Worm (Caenorhabditis elegans) whole organism, L1 larva: ENCODE measurements around the gene Y69H2.7.

Experiments
- F16B12.6 ChIP-seq: fragments of 150-350 bp; optimal IDR thresholded peaks from 2 replicates; lab custom pipeline; 2014; ENCODE audit warnings: missing biosample characterization, missing genetic modification characterization
- Y116A8C.19 ChIP-seq: sonication (generic microtip); optimal IDR thresholded peaks from 2 replicates; lab custom pipeline; 2016; ENCODE audit warnings: missing compliant biosample characterization, missing genetic modification characterization, borderline replicate concordance
- alr-1 ChIP-seq: fragments of 200-800 bp; sonication (Bioruptor generic); optimal IDR thresholded peaks from 2 replicates; lab custom pipeline; 2018; ENCODE audit warnings: borderline replicate concordance, mild to moderate bottlenecking, missing genetic modification characterization, missing compliant biosample characterization
- aly-2 ChIP-seq: fragments of 150-350 bp; optimal IDR thresholded peaks from 2 replicates; lab custom pipeline; 2014; ENCODE audit warnings: missing biosample characterization, missing genetic modification characterization
- ama-1 ChIP-seq: fragments of 150-350 bp; optimal IDR thresholded peaks from 2 replicates; lab custom pipeline; 2014
- ceh-8 ChIP-seq: fragments of 200-800 bp; sonication (Bioruptor generic); optimal IDR thresholded peaks from 2 replicates; lab custom pipeline; 2018; ENCODE audit warnings: mild to moderate bottlenecking, missing genetic modification characterization, moderate library complexity, missing compliant biosample characterization
- ceh-82 ChIP-seq, 3 experiments: fragments of 150-350 bp in 1 of 3; sonication (generic microtip) in 2 of 3; optimal IDR thresholded peaks; 2 replicates each; lab custom pipeline; 2014 to 2017; ENCODE audit warnings: missing biosample characterization in 3 of 3, missing genetic modification characterization in 3 of 3
- ceh-90 ChIP-seq: sonication (generic microtip); optimal IDR thresholded peaks from 2 replicates; lab custom pipeline; 2016; ENCODE audit warnings: missing genetic modification characterization, missing compliant biosample characterization
- dpl-1 ChIP-seq, 3 experiments: fragments of 150-350 bp in 2 of 3; sonication (generic microtip) in 1 of 3; optimal IDR thresholded peaks; 2 replicates each; lab custom pipeline; 2014 to 2017; ENCODE audit warnings: missing biosample characterization in 3 of 3, missing genetic modification characterization in 3 of 3, missing genetic modification reagents in 3 of 3
- dsc-1 ChIP-seq: sonication (generic microtip); optimal IDR thresholded peaks from 2 replicates; lab custom pipeline; 2016; ENCODE audit warnings: mild to moderate bottlenecking, missing genetic modification characterization, missing compliant biosample characterization
- efl-3 ChIP-seq: fragments of 200-800 bp; sonication (Bioruptor generic); optimal IDR thresholded peaks from 2 replicates; lab custom pipeline; 2018; ENCODE audit warnings: mild to moderate bottlenecking, missing genetic modification characterization, missing compliant biosample characterization
- egl-13 ChIP-seq: sonication (generic microtip); optimal IDR thresholded peaks from 2 replicates; lab custom pipeline; 2016; ENCODE audit warnings: missing genotype, missing genetic modification reagents, missing genetic modification characterization, missing compliant biosample characterization
- egl-27 ChIP-seq, 2 experiments: fragments of 150-350 bp in 1 of 2; sonication (generic microtip); optimal IDR thresholded peaks; 3 replicates each; lab custom pipeline; 2017 to 2018; ENCODE audit warnings: missing biosample characterization in 2 of 2, missing genetic modification characterization in 2 of 2, missing genetic modification reagents in 2 of 2
- ets-5 ChIP-seq: fragments of 200-800 bp; sonication (Bioruptor generic); IDR thresholded peaks from 2 replicates; pipeline ENCODE4 v1.3.6; 2022; ENCODE audit warnings: missing genetic modification characterization, missing compliant biosample characterization
- fos-1 ChIP-seq: fragments of 150-350 bp; optimal IDR thresholded peaks from 2 replicates; lab custom pipeline; 2014; ENCODE audit warnings: missing biosample characterization, missing genetic modification characterization
- grh-1 ChIP-seq: fragments of 200-800 bp; sonication (Bioruptor generic); IDR thresholded peaks from 2 replicates; pipeline ENCODE4 v1.3.6; 2022; ENCODE audit warnings: missing genetic modification reagents, missing genetic modification characterization, missing compliant biosample characterization
- hlh-17 ChIP-seq: fragments of 200-800 bp; sonication (Bioruptor generic); optimal IDR thresholded peaks from 2 replicates; lab custom pipeline; 2018; ENCODE audit warnings: missing genetic modification characterization, mild to moderate bottlenecking, missing compliant biosample characterization, moderate library complexity, borderline replicate concordance
- hlh-4 ChIP-seq: sonication (generic microtip); optimal IDR thresholded peaks from 2 replicates; lab custom pipeline; 2016; ENCODE audit warnings: mild to moderate bottlenecking, missing genetic modification characterization, missing compliant biosample characterization
- isw-1 ChIP-seq: fragments of 200-800 bp; sonication (Bioruptor generic); IDR thresholded peaks from 2 replicates; pipeline ENCODE4 v1.3.6; 2022; ENCODE audit warnings: missing genetic modification characterization, missing compliant biosample characterization
- jun-1 ChIP-seq: fragments of 150-350 bp; optimal IDR thresholded peaks from 2 replicates; lab custom pipeline; 2014; ENCODE audit warnings: missing biosample characterization, missing genetic modification reagents, missing genetic modification characterization
- lin-15B ChIP-seq: fragments of 150-350 bp; sonication (generic microtip); optimal IDR thresholded peaks from 3 replicates; lab custom pipeline; 2014; ENCODE audit warnings: missing biosample characterization, missing genetic modification characterization
- lin-35 ChIP-seq, 2 experiments: fragments of 150-350 bp; optimal IDR thresholded peaks; 2 replicates each; lab custom pipeline; 2014; ENCODE audit warnings: missing biosample characterization in 2 of 2, missing genetic modification characterization in 2 of 2, missing genetic modification reagents in 2 of 2
- lin-39 ChIP-seq: fragments of 150-350 bp; optimal IDR thresholded peaks from 2 replicates; lab custom pipeline; 2014; ENCODE audit warnings: missing biosample characterization, missing genetic modification reagents, missing genetic modification characterization
- lsy-2 ChIP-seq, 2 experiments: fragments of 150-350 bp; optimal IDR thresholded peaks; 2 replicates each; lab custom pipeline; 2014; ENCODE audit warnings: missing biosample characterization in 2 of 2, missing genetic modification characterization in 2 of 2
- mab-9 ChIP-seq: fragments of 200-800 bp; sonication (Bioruptor generic); IDR thresholded peaks from 2 replicates; pipeline ENCODE4 v1.3.6; 2022; ENCODE audit warnings: missing genetic modification reagents, missing genetic modification characterization, missing compliant biosample characterization
- mef-2 ChIP-seq: fragments of 150-350 bp; optimal IDR thresholded peaks from 2 replicates; lab custom pipeline; 2014; ENCODE audit warnings: missing biosample characterization, missing genetic modification characterization
- nhr-19 ChIP-seq: fragments of 200-800 bp; sonication (Bioruptor generic); conservative IDR thresholded peaks from 2 replicates; pipeline ENCODE4 v1.3.6; 2022; ENCODE audit warnings: missing genetic modification characterization, missing compliant biosample characterization
- nhr-237 ChIP-seq: fragments of 150-350 bp; optimal IDR thresholded peaks from 2 replicates; lab custom pipeline; 2014; ENCODE audit warnings: missing biosample characterization, missing genetic modification characterization
- nhr-28 ChIP-seq: fragments of 150-350 bp; optimal IDR thresholded peaks from 2 replicates; lab custom pipeline; 2014; ENCODE audit warnings: missing biosample characterization, missing genetic modification characterization
- nhr-47 ChIP-seq: sonication (generic microtip); optimal IDR thresholded peaks from 2 replicates; lab custom pipeline; 2016; ENCODE audit warnings: mild to moderate bottlenecking, missing genetic modification characterization, moderate library complexity, missing compliant biosample characterization
- nhr-76 ChIP-seq: sonication (generic microtip); optimal IDR thresholded peaks from 2 replicates; lab custom pipeline; 2017; ENCODE audit warnings: missing biosample characterization, missing genetic modification characterization
- nhr-77 ChIP-seq: fragments of 150-350 bp; optimal IDR thresholded peaks from 2 replicates; lab custom pipeline; 2014; ENCODE audit warnings: missing biosample characterization, missing genetic modification characterization
- nhr-84 ChIP-seq: sonication (generic microtip); optimal IDR thresholded peaks from 2 replicates; lab custom pipeline; 2017; ENCODE audit warnings: missing biosample characterization, missing genetic modification characterization
- pax-3 ChIP-seq: fragments of 200-800 bp; sonication (Bioruptor generic); optimal IDR thresholded peaks from 2 replicates; lab custom pipeline; 2018; ENCODE audit warnings: mild to moderate bottlenecking, missing genetic modification characterization, moderate library complexity, missing compliant biosample characterization
- skn-1 ChIP-seq: fragments of 150-350 bp; optimal IDR thresholded peaks from 2 replicates; lab custom pipeline; 2014; ENCODE audit warnings: missing biosample characterization, missing genetic modification characterization
- snpc-4 ChIP-seq: fragments of 150-350 bp; optimal IDR thresholded peaks from 2 replicates; lab custom pipeline; 2014; ENCODE audit warnings: missing biosample characterization, missing genetic modification characterization
- snu-23 ChIP-seq: sonication (generic microtip); optimal IDR thresholded peaks from 2 replicates; lab custom pipeline; 2016; ENCODE audit warnings: missing genetic modification characterization, missing compliant biosample characterization
- sup-37 ChIP-seq: fragments of 200-800 bp; sonication (Bioruptor generic); optimal IDR thresholded peaks from 2 replicates; lab custom pipeline; 2018; ENCODE audit warnings: mild to moderate bottlenecking, missing genetic modification characterization, missing compliant biosample characterization
- swsn-7 ChIP-seq: sonication (generic microtip); optimal IDR thresholded peaks from 2 replicates; lab custom pipeline; 2016; ENCODE audit warnings: missing genetic modification characterization, missing compliant biosample characterization
- tlp-1 ChIP-seq: fragments of 150-350 bp; optimal IDR thresholded peaks from 2 replicates; lab custom pipeline; 2014; ENCODE audit warnings: missing biosample characterization, missing genetic modification characterization
- unc-130 ChIP-seq: fragments of 150-350 bp; optimal IDR thresholded peaks from 2 replicates; lab custom pipeline; 2017; ENCODE audit warnings: missing biosample characterization, missing genetic modification characterization, inconsistent platforms
- unc-62 ChIP-seq: fragments of 150-350 bp; optimal IDR thresholded peaks from 2 replicates; lab custom pipeline; 2014; ENCODE audit warnings: missing biosample characterization, missing genetic modification reagents, missing genetic modification characterization
- unc-86 ChIP-seq: sonication (generic microtip); optimal IDR thresholded peaks from 2 replicates; lab custom pipeline; 2016; ENCODE audit warnings: missing genetic modification characterization, missing compliant biosample characterization
- zag-1 ChIP-seq: fragments of 150-350 bp; optimal IDR thresholded peaks from 2 replicates; lab custom pipeline; 2014; ENCODE audit warnings: missing biosample characterization, missing genetic modification characterization
- ztf-11 ChIP-seq, 2 experiments: sonication (generic microtip); optimal IDR thresholded peaks; 2 replicates each; lab custom pipeline; 2016 to 2017; ENCODE audit warnings: missing genetic modification characterization in 2 of 2, missing biosample characterization in 1 of 2, missing compliant biosample characterization in 1 of 2

Gene Y69H2.7

ce11 chrV:18725858-18726257, 36.1 kb downstream of the Y69H2.7 start (continued):
- no peak for TF ChIP-seq mef-2 (tag; lab: Kevin White, UChicago)
- TF ChIP-seq aly-2 (tag; lab: Kevin White, UChicago), result no peak
- peak; percentile 14 for TF ChIP-seq unc-86 (tag; lab: Kevin White, UChicago)
- no peak for TF ChIP-seq unc-130 (tag; lab: Kevin White, UChicago)
- no peak for TF ChIP-seq pax-3 (tag; lab: Kevin White, UChicago)
- TF ChIP-seq zag-1 (tag; lab: Kevin White, UChicago), result no peak
- TF ChIP-seq ama-1 (lab: Kevin White, UChicago), result no peak
- no peak for TF ChIP-seq dsc-1 (tag; lab: Kevin White, UChicago)
- TF ChIP-seq isw-1 (GFP tag; lab: Robert Waterston, UW), result no peak
- TF ChIP-seq egl-27 (tag; optimal IDR thresholded peaks at IDR 0.05; lab: Kevin White, UChicago), result no peak
- no peak for TF ChIP-seq grh-1
- TF ChIP-seq nhr-84 (tag; lab: Kevin White, UChicago), result no peak
- TF ChIP-seq hlh-4 (tag; lab: Kevin White, UChicago), result no peak
- no peak for TF ChIP-seq ets-5 (GFP tag; lab: Robert Waterston, UW)
- no peak for TF ChIP-seq lsy-2 (tag; optimal IDR thresholded peaks at IDR 0.05; lab: Kevin White, UChicago)
- TF ChIP-seq lin-39, result no peak
- TF ChIP-seq tlp-1, result no peak

DNA sequence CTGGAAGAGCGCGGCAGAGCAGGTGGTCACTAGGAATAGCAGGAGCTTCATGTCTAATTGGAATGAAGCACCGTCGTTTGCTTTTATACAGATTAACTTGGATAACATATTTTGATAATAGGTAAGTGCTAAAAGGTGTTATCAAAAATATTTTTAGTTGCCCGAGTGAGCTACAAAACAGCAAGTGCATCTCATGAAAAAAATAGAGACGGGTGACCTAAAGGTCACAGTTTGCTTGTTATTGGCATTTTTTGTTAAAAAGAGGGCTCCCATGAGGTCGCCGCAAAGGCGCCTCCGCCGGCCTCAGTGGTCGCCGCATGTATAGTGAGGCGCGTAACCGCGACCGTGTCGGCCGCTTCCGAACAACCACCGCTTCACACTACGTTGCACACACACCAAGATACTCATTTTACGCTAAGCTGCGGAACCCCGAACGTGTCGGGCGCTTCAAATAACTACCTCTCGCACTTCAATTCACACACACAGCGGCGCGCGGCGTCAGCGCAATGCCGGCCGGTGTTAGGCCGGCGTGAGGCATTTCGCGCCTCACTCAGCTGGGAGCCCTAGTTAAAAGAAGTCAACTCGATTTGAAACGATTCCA, 39.6 kb downstream of the Y69H2.7 start, which contains the start of gene asp-19:
Gene asp-19, minus strand, starts transcription at position 51 of the 601 bp plus-strand sequence.
- TF ChIP-seq nhr-237 (tag; lab: Kevin White, UChicago), result no peak
- no peak for TF ChIP-seq nhr-19 (GFP tag; lab: Robert Waterston, UW)
- TF ChIP-seq F16B12.6 (tag; lab: Kevin White, UChicago), result no peak
- no peak for TF ChIP-seq nhr-28
- TF ChIP-seq Y116A8C.19, result no peak
- no peak for TF ChIP-seq swsn-7 (tag; lab: Kevin White, UChicago)
- no peak for TF ChIP-seq lin-15B (tag; lab: Kevin White, UChicago)
- no peak for TF ChIP-seq sup-37 (GFP tag; lab: Kevin White, UChicago)
- TF ChIP-seq unc-62 (GFP tag; lab: Kevin White, UChicago), result no peak
- no peak for TF ChIP-seq efl-3 (GFP tag; lab: Kevin White, UChicago)
- no peak for TF ChIP-seq egl-13 (tag; lab: Kevin White, UChicago)
- TF ChIP-seq ets-5 (GFP tag; lab: Robert Waterston, UW), result no peak
- TF ChIP-seq nhr-77 (tag; lab: Kevin White, UChicago), result no peak
- TF ChIP-seq tlp-1, result no peak
- no peak for TF ChIP-seq ztf-11 (tag; optimal IDR thresholded peaks at IDR 0.05; lab: Kevin White, UChicago)
- no peak for TF ChIP-seq jun-1 (tag; lab: Kevin White, UChicago)
- no peak for TF ChIP-seq lin-35 (GFP tag; optimal IDR thresholded peaks at IDR 0.05; lab: Kevin White, UChicago)
- TF ChIP-seq nhr-76 (tag; lab: Kevin White, UChicago), result no peak
- no peak for TF ChIP-seq nhr-47 (tag; lab: Kevin White, UChicago)
- no peak for TF ChIP-seq ceh-82 (tag; optimal IDR thresholded peaks at IDR 0.05; lab: Kevin White, UChicago)

DNA sequence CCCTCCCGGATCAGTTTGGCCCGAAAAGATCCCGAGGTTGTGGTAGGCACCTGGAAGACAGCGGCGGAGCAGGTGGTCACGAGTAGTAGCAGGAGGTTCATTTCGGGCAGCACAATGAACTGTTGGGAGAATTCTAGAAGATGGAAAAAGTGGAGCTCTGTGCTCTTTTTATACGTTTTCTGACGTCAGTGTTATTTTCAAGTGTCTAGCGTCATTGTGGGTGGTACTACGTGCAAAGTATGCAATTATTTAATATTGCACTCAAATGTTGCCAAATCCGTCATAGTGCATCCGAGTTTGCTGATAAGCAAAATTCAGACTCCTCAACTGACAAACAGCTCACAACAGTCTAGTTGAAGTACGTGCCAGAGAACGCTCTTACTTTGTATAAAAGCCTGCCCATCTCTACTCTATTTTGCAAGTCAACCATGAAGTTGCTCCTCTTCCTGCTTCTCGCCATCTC, 41.8 kb downstream of the Y69H2.7 start, which contains the start of the genes asp-18 and scl-19:
Gene asp-18, minus strand, starts transcription at position 101 of the 463 bp plus-strand sequence.
Gene scl-19, plus strand, starts transcription at position 413 of the 463 bp plus-strand sequence.
- no peak for TF ChIP-seq mef-2 (tag; lab: Kevin White, UChicago)
- TF ChIP-seq mab-9, result no peak
- TF ChIP-seq unc-130 (tag; lab: Kevin White, UChicago), result no peak
- TF ChIP-seq snpc-4, result no peak
- TF ChIP-seq swsn-7 (tag; lab: Kevin White, UChicago), result no peak

DNA sequence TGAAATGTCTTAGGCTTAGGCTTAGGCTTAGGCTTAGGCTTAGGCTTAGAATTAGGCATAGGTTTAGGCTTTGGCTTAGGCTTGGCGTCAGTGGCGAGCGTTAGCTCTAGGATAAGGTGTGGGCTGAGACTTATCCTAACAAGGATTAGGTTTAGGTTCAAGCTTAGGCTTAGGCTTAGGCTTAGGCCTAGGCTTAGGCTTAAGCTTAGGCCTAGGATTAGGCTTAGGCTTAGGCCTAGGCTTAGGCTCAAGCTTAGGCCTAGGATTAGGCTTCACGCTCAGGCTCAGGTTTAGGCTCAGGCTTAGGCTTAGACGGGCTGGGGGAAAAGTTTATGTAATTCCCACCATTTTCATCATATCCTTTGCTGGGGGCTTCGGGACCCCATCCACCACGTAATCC, 44.2 kb downstream of the Y69H2.7 start:
- no peak for TF ChIP-seq hlh-17 (GFP tag; lab: Kevin White, UChicago)
- TF ChIP-seq Y116A8C.19, result no peak
- TF ChIP-seq skn-1 (tag; lab: Kevin White, UChicago), result no peak
- TF ChIP-seq lin-15B (tag; lab: Kevin White, UChicago), result no peak
- no peak for TF ChIP-seq egl-13 (tag; lab: Kevin White, UChicago)
- TF ChIP-seq nhr-28, result no peak
- no peak for TF ChIP-seq aly-2 (tag; lab: Kevin White, UChicago)
- TF ChIP-seq ceh-90 (tag; lab: Kevin White, UChicago), result no peak
- TF ChIP-seq alr-1 (tag; lab: Kevin White, UChicago), result no peak
- no peak for TF ChIP-seq snu-23
- TF ChIP-seq fos-1, result no peak
- no peak for TF ChIP-seq ceh-8
- no peak for TF ChIP-seq dpl-1 (GFP tag; optimal IDR thresholded peaks at IDR 0.05; lab: Kevin White, UChicago)
- TF ChIP-seq ama-1 (lab: Kevin White, UChicago), result no peak
- TF ChIP-seq, all 84 proteins: peak for 0
